Worm (Caenorhabditis elegans): ENCODE measurements around the gene T11F9.21.

DNA sequence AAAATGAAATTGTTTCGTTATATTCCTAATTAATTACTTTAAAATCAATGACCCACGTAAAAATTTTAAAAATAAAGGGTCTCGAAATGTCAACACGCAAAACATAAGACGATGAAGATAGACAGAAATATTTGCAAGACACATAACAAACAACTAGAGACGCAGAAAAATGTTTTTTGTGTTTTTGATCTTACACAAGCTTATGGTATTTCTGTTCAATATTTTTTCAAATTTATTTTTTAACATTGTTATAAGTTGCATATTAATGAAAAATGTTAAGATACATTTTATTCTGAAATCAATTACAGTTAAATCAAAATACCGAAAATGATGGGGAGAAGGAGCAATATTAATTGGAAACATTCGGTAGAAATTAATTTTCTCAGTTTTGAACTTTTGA is 20.9 kb downstream of the T11F9.21 start, which contains the start of gene C55A6.3:
- no peak for TF ChIP-seq W03F9.2 (tag; optimal IDR thresholded peaks at IDR 0.05)
- TF ChIP-seq him-1 (tag; optimal IDR thresholded peaks at IDR 0.05): no peak
